Fruit fly (Drosophila melanogaster): Measurements from ENCODE around the gene CG11694.
A peak's percentile ranks its signal among the peaks of the same experiment; 100 is the strongest.

The CG11694 gene

dm6 chr3R:8300928-8301752 lies 10.8 kb downstream of the CG11694 start, which contains the start of the genes CG9626 and mRpL1 (continued):
- TF ChIP-seq CG17912 (GFP tag; optimal IDR thresholded peaks at IDR 0.05) (peak; percentile 22), Dbx (GFP tag; IDR thresholded peaks at IDR 0.05) (no peak), CG33557 (GFP tag; optimal IDR thresholded peaks at IDR 0.05) (no peak), wor (GFP tag; IDR thresholded peaks at IDR 0.05) (no peak), MESR4 (GFP tag; optimal IDR thresholded peaks at IDR 0.05) (peak; percentile 78), Dip2 (GFP tag; IDR thresholded peaks at IDR 0.05) (no peak), MTF-1 (GFP tag; optimal IDR thresholded peaks at IDR 0.05; ENCODE audit: borderline replicate concordance) (no peak), HLHmδ (GFP tag; optimal IDR thresholded peaks at IDR 0.05) (no peak), TFAM (GFP tag; optimal IDR thresholded peaks at IDR 0.05) (no peak), pan (optimal IDR thresholded peaks at IDR 0.05) (no peak), pan (GFP tag; optimal IDR thresholded peaks at IDR 0.05 in 1 of 2, IDR thresholded peaks at IDR 0.05 in 1 of 2) (no peak), Ets97D (GFP tag; optimal IDR thresholded peaks at IDR 0.05) (peak; percentile 80), Vsx1 (GFP tag; optimal IDR thresholded peaks at IDR 0.05) (no peak), CG10209 (GFP tag; optimal IDR thresholded peaks at IDR 0.05) (no peak), CG16863 (GFP tag; optimal IDR thresholded peaks at IDR 0.05) (no peak), Tbp (GFP tag; optimal IDR thresholded peaks at IDR 0.05) (no peak), CoRest (tag; optimal IDR thresholded peaks at IDR 0.05) (peak; percentile 45), CG11398 (GFP tag; optimal IDR thresholded peaks at IDR 0.05) (no peak), CG9609 (GFP tag; optimal IDR thresholded peaks at IDR 0.05) (peak; percentile 10), dimm (GFP tag; IDR thresholded peaks at IDR 0.05) (no peak), pzg (GFP tag; optimal IDR thresholded peaks at IDR 0.05) (peak; percentile 90), tap (tag; optimal IDR thresholded peaks at IDR 0.05) (no peak), CG1602 (GFP tag; optimal IDR thresholded peaks at IDR 0.05) (no peak), nerfin-1 (tag; optimal IDR thresholded peaks at IDR 0.05) (peak; percentile 40), CG12391 (tag; optimal IDR thresholded peaks at IDR 0.05) (peak; percentile 34), tgo (GFP tag; IDR thresholded peaks at IDR 0.05) (no peak), luna (GFP tag; optimal IDR thresholded peaks at IDR 0.05) (no peak), CG17328 (GFP tag; IDR thresholded peaks at IDR 0.05) (no peak), cwo (GFP tag; optimal IDR thresholded peaks at IDR 0.05) (no peak), CG31224 (GFP tag; IDR thresholded peaks at IDR 0.05) (no peak), chn (GFP tag; optimal IDR thresholded peaks at IDR 0.05) (no peak), trh (GFP tag; optimal IDR thresholded peaks at IDR 0.05) (no peak), CG8924 (tag; optimal IDR thresholded peaks at IDR 0.05) (no peak), dmrt11E (tag; optimal IDR thresholded peaks at IDR 0.05) (peak; percentile 6), ab (GFP tag; optimal IDR thresholded peaks at IDR 0.05) (no peak), CG1529 (GFP tag; optimal IDR thresholded peaks at IDR 0.05) (no peak), Mrtf (GFP tag; IDR thresholded peaks at IDR 0.05) (no peak), CG2116 (GFP tag; optimal IDR thresholded peaks at IDR 0.05) (peak; percentile 71), dan (GFP tag; IDR thresholded peaks at IDR 0.05) (no peak), CG10366 (GFP tag; IDR thresholded peaks at IDR 0.05) (no peak), CG8290 (GFP tag; optimal IDR thresholded peaks at IDR 0.05) (peak; percentile 2), CG8290 (tag; optimal IDR thresholded peaks at IDR 0.05) (peak in 1 of 2 experiments; percentile 79), CG16815 (GFP tag; optimal IDR thresholded peaks at IDR 0.05) (no peak), Pdp1 (GFP tag; optimal IDR thresholded peaks at IDR 0.05) (peak in 1 of 2 experiments; percentile 100), Nf-YA (GFP tag; IDR thresholded peaks at IDR 0.05) (no peak), ttk (GFP tag; IDR thresholded peaks at IDR 0.05) (no peak), CG14667 (GFP tag; IDR thresholded peaks at IDR 0.05) (no peak), CG15269 (tag; optimal IDR thresholded peaks at IDR 0.05) (no peak), abd-A (tag; optimal IDR thresholded peaks at IDR 0.05) (no peak), CG11695 (GFP tag; IDR thresholded peaks at IDR 0.05) (no peak), CG8765 (GFP tag; IDR thresholded peaks at IDR 0.05) (no peak)

Measured in whole organism, embryonic.